Fruit fly (Drosophila melanogaster) S2 (cell line): Measurements from ENCODE around the gene Cpr66D.

Experiments
- CG8478 ChIP-seq: fragments of >200 bp; optimal IDR thresholded peaks from 2 replicates; lab custom pipeline; 2018
- CTCF ChIP-seq, 2 experiments: fragments of >200 bp; optimal IDR thresholded peaks; 2 replicates each; lab custom pipeline; 2018

DNA sequence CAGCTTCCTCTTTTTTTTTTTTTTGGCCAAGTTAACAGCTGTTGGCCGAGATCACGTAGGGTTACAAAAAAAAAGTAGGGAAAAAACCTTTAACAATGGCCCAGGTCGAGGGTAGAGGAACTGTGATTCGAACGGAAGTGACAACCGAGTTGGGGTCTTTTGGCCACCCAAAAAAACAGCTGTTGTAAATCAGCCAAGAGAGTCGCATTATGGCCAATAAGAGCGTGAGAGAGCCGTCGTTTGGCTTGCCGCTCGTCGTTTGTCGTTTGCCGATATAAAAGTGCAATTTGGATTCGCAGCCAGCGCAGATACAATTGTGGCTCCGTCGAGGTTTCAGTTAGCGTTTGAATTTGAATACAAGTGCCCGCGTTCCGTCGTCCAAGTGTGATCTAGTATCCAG lies at the start of gene Cpr66D:
- no peak for TF ChIP-seq CG8478 (lab: Kevin White, UChicago)
- no peak for TF ChIP-seq CTCF (optimal IDR thresholded peaks at IDR 0.05; lab: Kevin White, UChicago)
